Fruit fly (Drosophila melanogaster): ENCODE measurements around the gene CG34007.

The CG34007 gene

dm6 chr2L:20539196-20539879, 44.5 kb downstream of the CG34007 start (continued):
- TF ChIP-seq CG9932 (GFP tag; IDR thresholded peaks at IDR 0.05) (0 out of 2 replicates have a peak, but pooled peaks have one; percentile 13), repo (GFP tag; optimal IDR thresholded peaks at IDR 0.05) (no peak), CG1647 (GFP tag; optimal IDR thresholded peaks at IDR 0.05) (no peak), lov (optimal IDR thresholded peaks at IDR 0.05) (no peak), lov (GFP tag; IDR thresholded peaks at IDR 0.05) (no peak), CG14710 (tag; optimal IDR thresholded peaks at IDR 0.05) (no peak), CG1602 (GFP tag; optimal IDR thresholded peaks at IDR 0.05) (no peak), dysf (GFP tag; IDR thresholded peaks at IDR 0.05) (no peak), CG11247 (GFP tag; IDR thresholded peaks at IDR 0.05) (no peak), Meics (GFP tag; optimal IDR thresholded peaks at IDR 0.05) (peak; percentile 45), CG8924 (tag; optimal IDR thresholded peaks at IDR 0.05) (peak; percentile 9), wor (GFP tag; IDR thresholded peaks at IDR 0.05) (no peak), Hr78 (GFP tag; optimal IDR thresholded peaks at IDR 0.05) (no peak), CG4617 (GFP tag; optimal IDR thresholded peaks at IDR 0.05; ENCODE audit: borderline replicate concordance) (no peak), CG32767 (GFP tag; IDR thresholded peaks at IDR 0.05) (no peak), BEAF-32 (GFP tag; optimal IDR thresholded peaks at IDR 0.05) (no peak), CG2120 (GFP tag; optimal IDR thresholded peaks at IDR 0.05) (peak; percentile 52), Ptx1 (GFP tag; IDR thresholded peaks at IDR 0.05) (peak; percentile 34; the same call in 1 of the 2 replicates), ind (GFP tag; optimal IDR thresholded peaks at IDR 0.05) (peak; percentile 22), HLH4C (GFP tag; IDR thresholded peaks at IDR 0.05; ENCODE audit: partially characterized antibody) (no peak), odd (GFP tag; optimal IDR thresholded peaks at IDR 0.05) (no peak), CG9727 (GFP tag; optimal IDR thresholded peaks at IDR 0.05) (peak; percentile 36), dm (GFP tag; optimal IDR thresholded peaks at IDR 0.05) (no peak), nmo (GFP tag; optimal IDR thresholded peaks at IDR 0.05) (peak; percentile 31), unc-4 (GFP tag; IDR thresholded peaks at IDR 0.05; ENCODE audit: partially characterized antibody) (no peak), pb (GFP tag; optimal IDR thresholded peaks at IDR 0.05) (no peak), CG7786 (GFP tag; optimal IDR thresholded peaks at IDR 0.05) (no peak), ewg (GFP tag; optimal IDR thresholded peaks at IDR 0.05) (no peak), al (GFP tag; IDR thresholded peaks at IDR 0.05) (no peak), CG14050 (GFP tag; IDR thresholded peaks at IDR 0.05) (0 out of 3 replicates have a peak, but pooled peaks have one; percentile 13), Xbp1 (GFP tag; optimal IDR thresholded peaks at IDR 0.05) (peak; percentile 7), Eip74EF (GFP tag; optimal IDR thresholded peaks at IDR 0.05) (peak in 1 of 2 experiments; percentile 21), CG34224 (GFP tag; IDR thresholded peaks at IDR 0.05; ENCODE audit: partially characterized antibody) (no peak), Optix (GFP tag; IDR thresholded peaks at IDR 0.05) (no peak), CG11504 (tag; optimal IDR thresholded peaks at IDR 0.05) (peak; percentile 63), Hr3 (GFP tag; optimal IDR thresholded peaks at IDR 0.05) (peak; percentile 15), D19B (GFP tag; optimal IDR thresholded peaks at IDR 0.05) (no peak), tup (GFP tag; optimal IDR thresholded peaks at IDR 0.05) (no peak), CG13624 (GFP tag; optimal IDR thresholded peaks at IDR 0.05) (peak; percentile 6), cas (GFP tag; IDR thresholded peaks at IDR 0.05) (no peak), zfh2 (GFP tag; optimal IDR thresholded peaks at IDR 0.05) (no peak), CG14860 (GFP tag; IDR thresholded peaks at IDR 0.05; ENCODE audit: partially characterized antibody) (no peak), CG31441 (GFP tag; IDR thresholded peaks at IDR 0.05) (peak; percentile 57), CG31388 (GFP tag; optimal IDR thresholded peaks at IDR 0.05) (no peak)

Data from whole organism, embryonic.